Worm (Caenorhabditis elegans) whole organism, young adult: ENCODE measurements around the gene glp-1.

Source experiments
- B0035.1 ChIP-seq: sonication (generic microtip); optimal IDR thresholded peaks from 2 replicates; lab custom pipeline; 2016; ENCODE audit warnings: missing genetic modification characterization, mild to moderate bottlenecking, missing compliant biosample characterization, missing genotype, missing genetic modification reagents
- B0261.1 ChIP-seq: sonication (generic microtip); optimal IDR thresholded peaks from 2 replicates; lab custom pipeline; 2016; ENCODE audit warnings: mild to moderate bottlenecking, missing genetic modification characterization, moderate library complexity, missing compliant biosample characterization
- C06A6.2 ChIP-seq: fragments of 200-800 bp; sonication (Bioruptor generic); conservative IDR thresholded peaks from 2 replicates; pipeline ENCODE4 v1.3.6; 2022; ENCODE audit warnings: missing genetic modification characterization, missing compliant biosample characterization
- D2030.7 ChIP-seq: fragments of 200-800 bp; sonication (Bioruptor generic); IDR thresholded peaks from 2 replicates; pipeline ENCODE4 v1.3.6; 2022; ENCODE audit warnings: missing genetic modification reagents, missing genetic modification characterization, missing compliant biosample characterization
- F10E7.11 ChIP-seq: sonication (generic microtip); optimal IDR thresholded peaks from 2 replicates; lab custom pipeline; 2017; ENCODE audit warnings: mild to moderate bottlenecking, missing genetic modification characterization, moderate library complexity, missing compliant biosample characterization
- F33H1.4 ChIP-seq: fragments of 200-800 bp; sonication (Bioruptor generic); IDR thresholded peaks from 2 replicates; pipeline ENCODE4 v1.3.6; 2022; ENCODE audit warnings: missing genetic modification reagents, missing genetic modification characterization, missing compliant biosample characterization
- F37B4.10 ChIP-seq: fragments of 200-800 bp; sonication (Bioruptor generic); IDR thresholded peaks from 2 replicates; pipeline ENCODE4 v1.3.6; 2022; ENCODE audit warnings: missing genetic modification characterization, missing compliant biosample characterization
- F39B2.1 ChIP-seq: fragments of 200-800 bp; sonication (Bioruptor generic); IDR thresholded peaks from 2 replicates; pipeline ENCODE4 v1.3.6; 2022; ENCODE audit warnings: missing genetic modification reagents, missing genetic modification characterization, missing compliant biosample characterization
- F57A8.1 ChIP-seq: fragments of 200-800 bp; sonication (Bioruptor generic); optimal IDR thresholded peaks from 2 replicates; lab custom pipeline; 2018; ENCODE audit warnings: mild to moderate bottlenecking, missing genetic modification characterization, moderate library complexity, missing compliant biosample characterization
- K11D2.4 ChIP-seq: fragments of 200-800 bp; sonication (Bioruptor generic); IDR thresholded peaks from 2 replicates; pipeline ENCODE4 v1.3.6; 2022; ENCODE audit warnings: missing genetic modification reagents, missing genetic modification characterization, missing compliant biosample characterization
- T26A5.8 ChIP-seq: sonication (generic microtip); optimal IDR thresholded peaks from 2 replicates; lab custom pipeline; 2016; ENCODE audit warnings: missing genetic modification characterization, missing compliant biosample characterization
- Y53G8AR.9 ChIP-seq: fragments of 200-800 bp; sonication (Bioruptor generic); conservative IDR thresholded peaks from 2 replicates; pipeline ENCODE4 v1.3.6; 2022; ENCODE audit warnings: missing genetic modification reagents, missing genetic modification characterization, missing compliant biosample characterization
- Y67H2A.10 ChIP-seq: fragments of 200-800 bp; sonication (Bioruptor generic); conservative IDR thresholded peaks from 2 replicates; pipeline ENCODE4 v1.3.6; 2022; ENCODE audit warnings: missing genetic modification reagents, missing genetic modification characterization, missing compliant biosample characterization
- Y95B8A.8 ChIP-seq: fragments of 200-800 bp; sonication (Bioruptor generic); IDR thresholded peaks from 2 replicates; pipeline ENCODE4 v1.3.6; 2022; ENCODE audit warnings: missing genetic modification reagents, missing genetic modification characterization, missing compliant biosample characterization
- ZK185.1 ChIP-seq: sonication (generic microtip); optimal IDR thresholded peaks from 2 replicates; lab custom pipeline; 2016; ENCODE audit warnings: mild to moderate bottlenecking, missing genetic modification characterization, missing compliant biosample characterization; ENCODE audit not compliant: poor library complexity, severe bottlenecking
- akir-1 ChIP-seq: fragments of 200-800 bp; sonication (Bioruptor generic); optimal IDR thresholded peaks from 2 replicates; lab custom pipeline; 2018; ENCODE audit warnings: mild to moderate bottlenecking, missing genetic modification characterization, moderate library complexity, missing compliant biosample characterization
- aptf-2 ChIP-seq: fragments of 200-800 bp; sonication (Bioruptor generic); conservative IDR thresholded peaks from 2 replicates; pipeline ENCODE4 v1.3.6; 2022; ENCODE audit warnings: missing genetic modification reagents, missing genetic modification characterization, missing compliant biosample characterization
- attf-3 ChIP-seq: fragments of 200-800 bp; sonication (Bioruptor generic); conservative IDR thresholded peaks from 2 replicates; pipeline ENCODE4 v1.3.6; 2022; ENCODE audit warnings: missing genetic modification reagents, missing genetic modification characterization, missing compliant biosample characterization
- attf-5 ChIP-seq: fragments of 200-800 bp; sonication (Bioruptor generic); optimal IDR thresholded peaks from 2 replicates; lab custom pipeline; 2018; ENCODE audit warnings: mild to moderate bottlenecking, missing genetic modification characterization, missing compliant biosample characterization
- ccch-3 ChIP-seq: fragments of 200-800 bp; sonication (Bioruptor generic); optimal IDR thresholded peaks from 2 replicates; lab custom pipeline; 2018; ENCODE audit warnings: mild to moderate bottlenecking, missing genetic modification characterization, missing compliant biosample characterization
- cebp-1 ChIP-seq, 2 experiments: fragments of 200-800 bp in 1 of 2; sonication (Bioruptor generic) in 1 of 2; sonication (generic microtip) in 1 of 2; IDR thresholded peaks in 1 of 2; optimal IDR thresholded peaks in 1 of 2; 2 replicates each; pipeline versions ENCODE4 v1.3.6 to Lab custom; 2017 to 2022; ENCODE audit warnings: missing compliant biosample characterization in 2 of 2, missing genetic modification characterization in 2 of 2, mild to moderate bottlenecking in 1 of 2, missing genetic modification reagents in 1 of 2, moderate library complexity in 1 of 2
- ceh-100 ChIP-seq: fragments of 200-800 bp; sonication (Bioruptor generic); IDR thresholded peaks from 2 replicates; pipeline ENCODE4 v1.3.6; 2022; ENCODE audit warnings: missing genetic modification reagents, missing genetic modification characterization, missing compliant biosample characterization
- ceh-79 ChIP-seq: sonication (generic microtip); optimal IDR thresholded peaks from 2 replicates; lab custom pipeline; 2017; ENCODE audit warnings: mild to moderate bottlenecking, missing genetic modification characterization, missing compliant biosample characterization
- dpff-1 ChIP-seq: sonication (generic microtip); optimal IDR thresholded peaks from 2 replicates; lab custom pipeline; 2017; ENCODE audit warnings: mild to moderate bottlenecking, missing genetic modification characterization, missing compliant biosample characterization
- efl-1 ChIP-seq: fragments of 150-350 bp; optimal IDR thresholded peaks from 2 replicates; lab custom pipeline; 2014; ENCODE audit warnings: missing biosample characterization, missing genetic modification reagents, missing genetic modification characterization
- egl-18 ChIP-seq: fragments of 200-800 bp; sonication (Bioruptor generic); IDR thresholded peaks from 2 replicates; pipeline ENCODE4 v1.3.6; 2022; ENCODE audit warnings: missing genetic modification reagents, missing genetic modification characterization, missing compliant biosample characterization
- egl-44 ChIP-seq: fragments of 200-800 bp; sonication (Bioruptor generic); IDR thresholded peaks from 2 replicates; pipeline ENCODE4 v1.3.6; 2022; ENCODE audit warnings: missing genetic modification reagents, missing genetic modification characterization, missing compliant biosample characterization
- fkh-3 ChIP-seq: sonication (generic microtip); optimal IDR thresholded peaks from 2 replicates; lab custom pipeline; 2016; ENCODE audit warnings: mild to moderate bottlenecking, missing genetic modification characterization, missing compliant biosample characterization
- gei-17 ChIP-seq: fragments of 200-800 bp; sonication (Bioruptor generic); optimal IDR thresholded peaks from 2 replicates; lab custom pipeline; 2018; ENCODE audit warnings: mild to moderate bottlenecking, missing genetic modification characterization, missing compliant biosample characterization
- him-1 ChIP-seq: sonication (generic microtip); optimal IDR thresholded peaks from 2 replicates; lab custom pipeline; 2016; ENCODE audit warnings: missing genotype, missing genetic modification reagents, missing genetic modification characterization, missing compliant biosample characterization
- hlh-12 ChIP-seq: sonication (generic microtip); optimal IDR thresholded peaks from 2 replicates; lab custom pipeline; 2016; ENCODE audit warnings: missing genetic modification characterization, missing compliant biosample characterization
- hsf-1 ChIP-seq: fragments of 200-800 bp; sonication (Bioruptor generic); IDR thresholded peaks from 2 replicates; pipeline ENCODE4 v1.3.6; 2022; ENCODE audit warnings: missing genetic modification reagents, missing genetic modification characterization, missing compliant biosample characterization
- lin-40 ChIP-seq: sonication (generic microtip); optimal IDR thresholded peaks from 2 replicates; lab custom pipeline; 2016; ENCODE audit warnings: missing genetic modification characterization, mild to moderate bottlenecking, missing compliant biosample characterization, missing genotype, missing genetic modification reagents
- lsl-1 ChIP-seq: fragments of 200-800 bp; sonication (Bioruptor generic); optimal IDR thresholded peaks from 2 replicates; lab custom pipeline; 2018; ENCODE audit warnings: mild to moderate bottlenecking, missing genetic modification characterization, moderate library complexity, missing compliant biosample characterization
- madf-10 ChIP-seq: sonication (generic microtip); optimal IDR thresholded peaks from 2 replicates; lab custom pipeline; 2016; ENCODE audit warnings: mild to moderate bottlenecking, missing genetic modification characterization, missing compliant biosample characterization
- madf-3 ChIP-seq: fragments of 200-800 bp; sonication (Bioruptor generic); IDR thresholded peaks from 2 replicates; pipeline ENCODE4 v1.3.6; 2022; ENCODE audit warnings: missing genetic modification reagents, missing genetic modification characterization, missing compliant biosample characterization
- nfya-2 ChIP-seq: fragments of 200-800 bp; sonication (Bioruptor generic); IDR thresholded peaks from 2 replicates; pipeline ENCODE4 v1.3.6; 2022; ENCODE audit warnings: missing genetic modification reagents, missing genetic modification characterization, missing compliant biosample characterization
- nfyb-1 ChIP-seq: fragments of 200-800 bp; sonication (Bioruptor generic); IDR thresholded peaks from 2 replicates; pipeline ENCODE4 v1.3.6; 2022; ENCODE audit warnings: missing genetic modification reagents, missing genetic modification characterization, missing compliant biosample characterization
- nhr-120 ChIP-seq: fragments of 200-800 bp; sonication (Bioruptor generic); IDR thresholded peaks from 2 replicates; pipeline ENCODE4 v1.3.6; 2022; ENCODE audit warnings: missing genetic modification characterization, missing compliant biosample characterization
- nhr-27 ChIP-seq: fragments of 200-800 bp; sonication (Bioruptor generic); optimal IDR thresholded peaks from 2 replicates; lab custom pipeline; 2018; ENCODE audit warnings: mild to moderate bottlenecking, missing genetic modification characterization, moderate library complexity, missing compliant biosample characterization
- nhr-90 ChIP-seq: sonication (generic microtip); optimal IDR thresholded peaks from 2 replicates; lab custom pipeline; 2016; ENCODE audit warnings: missing genotype, mild to moderate bottlenecking, missing genetic modification characterization, missing compliant biosample characterization
- repo-1 ChIP-seq: sonication (generic microtip); optimal IDR thresholded peaks from 2 replicates; lab custom pipeline; 2017; ENCODE audit warnings: mild to moderate bottlenecking, missing genetic modification characterization, missing compliant biosample characterization
- sea-2 ChIP-seq: fragments of 200-800 bp; sonication (Bioruptor generic); IDR thresholded peaks from 2 replicates; pipeline ENCODE4 v1.3.6; 2022; ENCODE audit warnings: missing genetic modification characterization, missing compliant biosample characterization
- sptf-2 ChIP-seq: fragments of 200-800 bp; sonication (Bioruptor generic); optimal IDR thresholded peaks from 2 replicates; lab custom pipeline; 2018; ENCODE audit warnings: mild to moderate bottlenecking, missing genetic modification characterization, missing compliant biosample characterization
- tbp1 ChIP-seq: fragments of 200-800 bp; sonication (Bioruptor generic); optimal IDR thresholded peaks from 2 replicates; lab custom pipeline; 2018; ENCODE audit warnings: mild to moderate bottlenecking, missing genetic modification characterization, missing compliant biosample characterization
- unc-62 ChIP-seq: fragments of 150-350 bp; optimal IDR thresholded peaks from 2 replicates; lab custom pipeline; 2014; ENCODE audit warnings: missing biosample characterization, missing genetic modification reagents, missing genetic modification characterization
- ztf-18 ChIP-seq: sonication (generic microtip); optimal IDR thresholded peaks from 2 replicates; lab custom pipeline; 2016; ENCODE audit warnings: missing genotype, mild to moderate bottlenecking, missing genetic modification characterization, missing compliant biosample characterization
- ztf-3 ChIP-seq: fragments of 200-800 bp; sonication (Bioruptor generic); optimal IDR thresholded peaks from 2 replicates; lab custom pipeline; 2018; ENCODE audit warnings: mild to moderate bottlenecking, missing genetic modification characterization, missing compliant biosample characterization

The glp-1 gene

ce11 chrIII:9051119-9051597 lies 40.9 kb upstream of the glp-1 start (continued):
- TF ChIP-seq akir-1 (GFP tag; lab: Kevin White, UChicago) = peak; percentile 20
- TF ChIP-seq fkh-3 (tag; lab: Kevin White, UChicago) = no peak
- TF ChIP-seq Y95B8A.8 (GFP tag; lab: Robert Waterston, UW) = peak; percentile 59
- peak; percentile 41; the same call in 1 of the 2 replicates for TF ChIP-seq C06A6.2 (GFP tag; lab: Robert Waterston, UW)
- TF ChIP-seq attf-3 (GFP tag; lab: Robert Waterston, UW) = no peak
- TF ChIP-seq nhr-90 (tag; lab: Kevin White, UChicago) = peak; percentile 24
- peak; percentile 65 for TF ChIP-seq tbp1 (GFP tag; lab: Kevin White, UChicago)
- peak; percentile 89 for TF ChIP-seq attf-5 (GFP tag; lab: Kevin White, UChicago)
- no peak for TF ChIP-seq egl-18
- TF ChIP-seq lin-40 (tag; lab: Kevin White, UChicago) = peak; percentile 67
- peak; percentile 48 for TF ChIP-seq gei-17 (GFP tag; lab: Kevin White, UChicago)
- TF ChIP-seq ceh-79 = no peak
- no peak for TF ChIP-seq ZK185.1
- TF ChIP-seq hlh-12 (tag; lab: Kevin White, UChicago) = no peak
- TF ChIP-seq Y53G8AR.9 (GFP tag; lab: Robert Waterston, UW) = peak; percentile 84; the same call in 1 of the 2 replicates
- no peak for TF ChIP-seq Y67H2A.10
- no peak for TF ChIP-seq F37B4.10 (GFP tag; lab: Robert Waterston, UW)
- TF ChIP-seq hsf-1 (GFP tag; lab: Robert Waterston, UW) = peak; percentile 79
- TF ChIP-seq B0035.1 (tag; lab: Kevin White, UChicago) = no peak
- peak; percentile 33 for TF ChIP-seq B0261.1 (tag; lab: Kevin White, UChicago)
- peak; percentile 8 for TF ChIP-seq sptf-2 (GFP tag; lab: Kevin White, UChicago)
- TF ChIP-seq nfyb-1 (GFP tag; lab: Robert Waterston, UW) = peak; percentile 90
- peak; percentile 80 for TF ChIP-seq repo-1
- TF ChIP-seq ztf-3 (GFP tag; lab: Kevin White, UChicago) = no peak
- TF ChIP-seq unc-62 (GFP tag; lab: Kevin White, UChicago) = peak; percentile 61
- TF ChIP-seq madf-3 (GFP tag; lab: Robert Waterston, UW) = peak; percentile 45; the same call in 1 of the 2 replicates
- peak; percentile 98 for TF ChIP-seq cebp-1 (GFP tag; IDR thresholded peaks at IDR 0.05; lab: Robert Waterston, UW)
- TF ChIP-seq cebp-1 (tag; optimal IDR thresholded peaks at IDR 0.05; lab: Kevin White, UChicago) = peak; percentile 98
- TF ChIP-seq F33H1.4 (GFP tag; lab: Robert Waterston, UW) = peak; percentile 10; the same call in 1 of the 2 replicates
- TF ChIP-seq ceh-100 (GFP tag; lab: Robert Waterston, UW) = no peak; the same call in 1 of the 2 replicates
- TF ChIP-seq K11D2.4 = peak; percentile 49
- TF ChIP-seq F10E7.11 = peak; percentile 85
- no peak for TF ChIP-seq nhr-120 (GFP tag; lab: Robert Waterston, UW)
- no peak for TF ChIP-seq ccch-3 (GFP tag; lab: Kevin White, UChicago)
- TF ChIP-seq sea-2 (GFP tag; lab: Robert Waterston, UW) = no peak
- TF ChIP-seq dpff-1 (tag; lab: Kevin White, UChicago) = peak; percentile 82
- TF ChIP-seq ztf-18 = peak; percentile 53
- TF ChIP-seq lsl-1 (GFP tag; lab: Kevin White, UChicago) = peak; percentile 42
- TF ChIP-seq F39B2.1 (GFP tag; lab: Robert Waterston, UW) = no peak
- TF ChIP-seq F57A8.1 (GFP tag; lab: Kevin White, UChicago) = no peak
- no peak for TF ChIP-seq D2030.7 (GFP tag; lab: Robert Waterston, UW)
- no peak for TF ChIP-seq him-1 (tag; lab: Kevin White, UChicago)
- peak; percentile 70 for TF ChIP-seq madf-10 (tag; lab: Kevin White, UChicago)
- TF ChIP-seq nhr-27 (tag; lab: Kevin White, UChicago) = no peak
- peak; percentile 3 for TF ChIP-seq T26A5.8
- TF ChIP-seq egl-44 (GFP tag; lab: Robert Waterston, UW) = peak; percentile 45; the same call in 1 of the 2 replicates
- TF ChIP-seq nfya-2 (GFP tag; lab: Robert Waterston, UW) = no peak
- no peak for TF ChIP-seq efl-1 (GFP tag; lab: Kevin White, UChicago)
- no peak for TF ChIP-seq aptf-2 (GFP tag; lab: Robert Waterston, UW)
